Worm (Caenorhabditis elegans): ENCODE data around the gene R08C7.1.
A peak's percentile ranks its signal among the peaks of the same experiment; 100 is the strongest.

Gene R08C7.1

DNA sequence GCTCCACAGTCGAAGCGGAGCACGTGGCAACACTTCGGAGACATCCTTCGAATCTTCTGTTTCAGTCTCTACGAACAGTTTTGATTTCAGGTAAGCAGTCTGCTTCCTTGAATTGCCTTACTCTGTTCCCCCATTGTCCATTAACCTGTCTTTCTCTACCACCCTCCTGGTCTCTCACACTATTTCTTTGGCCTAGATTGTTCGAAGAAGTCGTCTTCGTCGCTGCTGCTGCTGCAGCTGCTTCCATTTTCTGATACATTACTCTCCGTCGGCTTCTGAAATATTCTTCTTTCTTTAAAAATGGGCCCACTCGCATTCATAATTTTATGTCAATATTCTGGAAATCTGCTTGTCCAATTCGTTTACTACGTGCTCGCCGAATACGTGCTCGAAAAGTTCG, at the start of gene R08C7.1:
Gene R08C7.1 (plus strand): TSS at position 301 of the 400 bp plus-strand sequence.
- TF ChIP-seq skn-1 (tag; optimal IDR thresholded peaks at IDR 0.05) = no peak
- no peak for TF ChIP-seq eor-1 (tag; optimal IDR thresholded peaks at IDR 0.05)
- TF ChIP-seq ceh-28 (tag; optimal IDR thresholded peaks at IDR 0.05) = no peak
- TF ChIP-seq fkh-2 (tag; optimal IDR thresholded peaks at IDR 0.05) = no peak
- TF ChIP-seq nhr-23 (tag; optimal IDR thresholded peaks at IDR 0.05) = peak; percentile 6
- TF ChIP-seq ZK546.5 (tag; optimal IDR thresholded peaks at IDR 0.05) = no peak
- TF ChIP-seq nhr-28 (tag; optimal IDR thresholded peaks at IDR 0.05) = no peak
- TF ChIP-seq ama-1 (optimal IDR thresholded peaks at IDR 0.05) = no peak

DNA sequence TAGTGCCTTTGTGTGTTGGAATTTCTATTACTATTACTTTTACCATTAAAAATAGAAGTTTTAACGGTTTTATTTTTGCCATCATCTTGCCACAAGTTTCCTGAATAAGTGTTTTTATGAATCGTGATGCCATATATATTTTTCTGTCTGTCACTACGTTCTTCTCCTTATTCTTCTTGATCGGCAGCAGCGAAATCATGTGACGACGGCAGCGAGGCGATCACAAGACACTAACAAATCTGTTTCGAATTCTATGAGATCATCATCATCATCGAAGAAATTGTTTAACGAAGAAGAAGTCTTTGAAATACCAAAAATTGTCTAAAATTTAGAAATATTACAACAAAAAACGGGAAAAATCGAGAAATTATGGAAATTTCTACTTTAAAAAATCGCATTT, 49.3 kb upstream of the R08C7.1 start:
- TF ChIP-seq ama-1 (optimal IDR thresholded peaks at IDR 0.05) = peak; percentile 14
- no peak for TF ChIP-seq ZK546.5 (tag; optimal IDR thresholded peaks at IDR 0.05)
- no peak for TF ChIP-seq egl-27 (tag; optimal IDR thresholded peaks at IDR 0.05)
- peak; percentile 14 for TF ChIP-seq nfya-1 (tag; optimal IDR thresholded peaks at IDR 0.05; ENCODE audit: insufficient read depth)
- TF ChIP-seq zag-1 (tag; optimal IDR thresholded peaks at IDR 0.05) = no peak
- TF ChIP-seq nhr-23 (tag; optimal IDR thresholded peaks at IDR 0.05) = peak; percentile 61
- TF ChIP-seq nhr-25 (tag; optimal IDR thresholded peaks at IDR 0.05) = peak; percentile 75
- peak; percentile 49 for TF ChIP-seq nhr-43 (tag; optimal IDR thresholded peaks at IDR 0.05; ENCODE audit: poor library complexity, severe bottlenecking)
- TF ChIP-seq nhr-237 (tag; optimal IDR thresholded peaks at IDR 0.05) = no peak

DNA sequence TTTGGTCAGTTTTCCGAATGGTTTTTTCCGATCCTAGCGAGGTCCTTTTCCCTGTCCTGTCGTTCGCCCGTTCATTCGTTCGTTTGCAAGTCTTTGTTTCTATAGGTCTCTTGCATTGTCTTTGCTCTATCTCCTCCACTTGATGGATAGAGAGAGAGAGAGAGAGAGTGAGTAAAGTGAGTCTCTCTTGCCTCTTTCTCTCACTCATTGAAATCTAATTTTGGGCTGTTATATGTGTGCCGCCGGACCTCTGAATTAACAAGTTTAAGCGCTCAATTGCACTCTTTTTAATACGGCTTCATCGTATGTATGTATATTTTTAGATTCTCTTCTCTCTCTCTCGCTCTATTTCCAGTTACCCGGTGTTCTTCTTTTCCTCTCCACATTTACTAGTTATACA, 47.8 kb upstream of the R08C7.1 start:
- TF ChIP-seq fkh-10 (GFP tag; optimal IDR thresholded peaks at IDR 0.05) = no peak
- no peak for TF ChIP-seq lsy-12 (tag; optimal IDR thresholded peaks at IDR 0.05)
- TF ChIP-seq nfya-1 (tag; optimal IDR thresholded peaks at IDR 0.05; ENCODE audit: insufficient read depth) = peak; percentile 35
- no peak for TF ChIP-seq hmg-11 (tag; optimal IDR thresholded peaks at IDR 0.05)
- peak; percentile 37 for TF ChIP-seq ztf-4 (tag; optimal IDR thresholded peaks at IDR 0.05)
- no peak for TF ChIP-seq lin-15B (tag; optimal IDR thresholded peaks at IDR 0.05)
- TF ChIP-seq nhr-12 (tag; optimal IDR thresholded peaks at IDR 0.05) = no peak
- no peak for TF ChIP-seq ceh-28 (tag; optimal IDR thresholded peaks at IDR 0.05)
- peak; percentile 2 for TF ChIP-seq pha-4 (tag; optimal IDR thresholded peaks at IDR 0.05)
- TF ChIP-seq nhr-67 (tag; optimal IDR thresholded peaks at IDR 0.05) = no peak

ce11 chrIV:4405126-4405525, 46.5 kb upstream of the R08C7.1 start, which contains the start of gene Y24D9A.7:
Y24D9A.7 (minus strand) TSS chrIV:4405171.
- TF ChIP-seq lin-39 (tag; optimal IDR thresholded peaks at IDR 0.05) (peak; percentile 45), egl-5 (tag; optimal IDR thresholded peaks at IDR 0.05) (peak; percentile 78), pqm-1 (tag; optimal IDR thresholded peaks at IDR 0.05) (peak; percentile 8), nfya-1 (tag; optimal IDR thresholded peaks at IDR 0.05; ENCODE audit: insufficient read depth) (peak; percentile 19), nhr-43 (tag; optimal IDR thresholded peaks at IDR 0.05; ENCODE audit: poor library complexity, severe bottlenecking) (peak; percentile 66), elt-2 (tag; optimal IDR thresholded peaks at IDR 0.05) (peak; percentile 24), pha-4 (tag; optimal IDR thresholded peaks at IDR 0.05) (peak; percentile 33), nhr-23 (tag; optimal IDR thresholded peaks at IDR 0.05) (peak; percentile 42), fos-1 (tag; optimal IDR thresholded peaks at IDR 0.05) (no peak), jun-1 (tag; optimal IDR thresholded peaks at IDR 0.05) (no peak), lsy-12 (tag; optimal IDR thresholded peaks at IDR 0.05) (peak; percentile 5)

DNA sequence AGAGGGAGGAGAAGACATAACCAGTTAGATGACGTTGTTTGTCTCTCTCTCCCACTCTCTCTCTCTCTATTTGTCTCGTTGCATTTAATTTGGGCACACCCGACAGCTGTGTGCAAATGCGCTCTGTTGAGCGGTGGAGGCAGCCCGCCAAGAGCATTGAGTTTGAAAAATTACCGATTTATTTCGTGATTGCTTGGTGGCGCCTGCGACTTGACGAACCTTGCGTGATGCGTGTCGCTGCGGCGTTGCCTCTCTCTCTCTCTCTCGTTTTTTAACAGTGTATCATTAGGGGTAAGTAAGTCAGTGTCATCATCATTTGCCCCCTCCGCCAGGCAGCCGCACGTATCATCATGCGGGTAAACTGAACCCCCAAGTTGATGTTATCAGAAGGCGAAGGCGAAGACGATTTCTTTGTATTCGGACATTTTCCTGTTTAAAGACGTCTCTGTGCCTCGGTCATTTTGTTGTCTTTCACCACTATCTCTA, 45.6 kb upstream of the R08C7.1 start:
- peak; percentile 47 for TF ChIP-seq nhr-11 (tag; optimal IDR thresholded peaks at IDR 0.05)
- TF ChIP-seq jun-1 (tag; optimal IDR thresholded peaks at IDR 0.05) = no peak
- TF ChIP-seq nhr-43 (tag; optimal IDR thresholded peaks at IDR 0.05; ENCODE audit: poor library complexity, severe bottlenecking) = no peak
- TF ChIP-seq egl-5 (tag; optimal IDR thresholded peaks at IDR 0.05) = peak; percentile 38
- TF ChIP-seq ztf-4 (tag; optimal IDR thresholded peaks at IDR 0.05) = no peak
- TF ChIP-seq sea-2 (GFP tag; optimal IDR thresholded peaks at IDR 0.05) = no peak
- TF ChIP-seq lsy-12 (tag; optimal IDR thresholded peaks at IDR 0.05) = no peak
- peak; percentile 36 for TF ChIP-seq ama-1 (optimal IDR thresholded peaks at IDR 0.05)
- peak; percentile 78 for TF ChIP-seq elt-2 (tag; optimal IDR thresholded peaks at IDR 0.05)
- peak; percentile 8 for TF ChIP-seq hmg-11 (tag; optimal IDR thresholded peaks at IDR 0.05)
- TF ChIP-seq pqm-1 (tag; optimal IDR thresholded peaks at IDR 0.05) = peak; percentile 68
- no peak for TF ChIP-seq nhr-12 (tag; optimal IDR thresholded peaks at IDR 0.05)
- peak; percentile 30 for TF ChIP-seq unc-62 (GFP tag; optimal IDR thresholded peaks at IDR 0.05)
- TF ChIP-seq lin-15B (tag; optimal IDR thresholded peaks at IDR 0.05) = peak; percentile 75
- TF ChIP-seq elt-3 (tag; optimal IDR thresholded peaks at IDR 0.05) = no peak
- peak; percentile 75 for TF ChIP-seq nfya-1 (tag; optimal IDR thresholded peaks at IDR 0.05; ENCODE audit: insufficient read depth)
- TF ChIP-seq unc-39 (tag; optimal IDR thresholded peaks at IDR 0.05) = no peak
- peak; percentile 24 for TF ChIP-seq nhr-23 (tag; optimal IDR thresholded peaks at IDR 0.05)
- no peak for TF ChIP-seq ztf-11 (tag; optimal IDR thresholded peaks at IDR 0.05)
- peak; percentile 34 for TF ChIP-seq nhr-25 (tag; optimal IDR thresholded peaks at IDR 0.05)
- peak; percentile 78 for TF ChIP-seq snpc-4 (tag; optimal IDR thresholded peaks at IDR 0.05)
- TF ChIP-seq ceh-16 (tag; optimal IDR thresholded peaks at IDR 0.05) = no peak
- TF ChIP-seq lin-39 (tag; optimal IDR thresholded peaks at IDR 0.05) = peak; percentile 91
- peak; percentile 76 for TF ChIP-seq pha-4 (tag; optimal IDR thresholded peaks at IDR 0.05)
- peak; percentile 40 for TF ChIP-seq egl-27 (tag; optimal IDR thresholded peaks at IDR 0.05)
- no peak for TF ChIP-seq elt-1 (tag; optimal IDR thresholded peaks at IDR 0.05)
- TF ChIP-seq ZK546.5 (tag; optimal IDR thresholded peaks at IDR 0.05) = no peak
- TF ChIP-seq eor-1 (tag; optimal IDR thresholded peaks at IDR 0.05) = no peak
- no peak for TF ChIP-seq R02D3.7 (tag; optimal IDR thresholded peaks at IDR 0.05)
- TF ChIP-seq skn-1 (tag; optimal IDR thresholded peaks at IDR 0.05) = peak; percentile 16
- TF ChIP-seq nhr-28 (tag; optimal IDR thresholded peaks at IDR 0.05) = no peak

Measured in whole organism, L3 larva.